Worm (Caenorhabditis elegans): ENCODE results near the gene taf-9.

DNA sequence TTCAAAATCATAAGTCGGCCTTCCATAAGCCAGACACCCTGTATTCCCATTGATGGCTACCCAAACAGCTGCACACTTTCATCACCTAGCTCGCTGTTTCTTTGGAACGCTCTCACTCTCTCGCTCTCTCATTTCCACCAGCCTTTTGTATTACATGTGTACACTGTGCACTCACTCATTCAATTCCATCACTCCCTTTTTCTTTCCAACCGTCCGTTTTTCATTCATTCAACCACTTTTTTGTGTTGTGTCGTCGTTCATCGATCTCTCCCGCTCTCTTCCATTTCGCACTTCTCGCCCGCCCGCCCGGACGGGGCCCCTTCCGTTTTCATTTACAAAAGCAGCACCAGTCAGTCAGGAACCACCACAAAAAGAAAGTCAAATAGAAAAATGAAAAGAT, 33.9 kb downstream of the taf-9 start:
- no peak for TF ChIP-seq ceh-82 (tag; optimal IDR thresholded peaks at IDR 0.05)
- no peak for TF ChIP-seq nhr-237 (tag; optimal IDR thresholded peaks at IDR 0.05)
- no peak for TF ChIP-seq aha-1 (tag)
- no peak for TF ChIP-seq nhr-77 (tag; optimal IDR thresholded peaks at IDR 0.05)
- no peak for TF ChIP-seq ZK546.5 (tag; optimal IDR thresholded peaks at IDR 0.05)
- TF ChIP-seq ces-1 (GFP tag; optimal IDR thresholded peaks at IDR 0.05), result no peak
- TF ChIP-seq spr-1 (tag; optimal IDR thresholded peaks at IDR 0.05), result no peak
- TF ChIP-seq nhr-76 (tag; optimal IDR thresholded peaks at IDR 0.05), result no peak
- TF ChIP-seq nhr-11 (tag; optimal IDR thresholded peaks at IDR 0.05), result no peak
- TF ChIP-seq mes-2 (tag; optimal IDR thresholded peaks at IDR 0.05; ENCODE audit: poor library complexity, severe bottlenecking), result peak; percentile 36
- no peak for TF ChIP-seq dpl-1 (GFP tag; optimal IDR thresholded peaks at IDR 0.05)
- no peak for TF ChIP-seq daf-8 (GFP tag; IDR thresholded peaks at IDR 0.05)

Measured in whole organism, L4 larva.